Fruit fly (Drosophila melanogaster) whole organism, embryonic: Measurements from ENCODE around the gene CG18135.

ENCODE experiments used
- B-H2 ChIP-seq: fragments of 200-800 bp; sonication (Bioruptor generic); optimal IDR thresholded peaks from 2 replicates; lab custom pipeline; 2018; ENCODE audit warnings: missing biosample characterization, mild to moderate bottlenecking, missing genetic modification characterization
- BEAF-32 ChIP-seq: fragments of 200-800 bp; sonication (Bioruptor generic); optimal IDR thresholded peaks from 3 replicates; lab custom pipeline; 2017; ENCODE audit warnings: missing biosample characterization, missing genetic modification characterization, mild to moderate bottlenecking, moderate library complexity, missing genetic modification reagents
- CG10267 ChIP-seq: fragments of 200-800 bp; sonication (Bioruptor generic); optimal IDR thresholded peaks from 2 replicates; lab custom pipeline; 2018; ENCODE audit warnings: missing biosample characterization, mild to moderate bottlenecking, missing genetic modification characterization, moderate library complexity
- CG11093 ChIP-seq: fragments of 200-800 bp; sonication (Bioruptor generic); IDR thresholded peaks from 3 replicates; pipeline ENCODE4 v1.3.6; 2022; ENCODE audit warnings: missing biosample characterization, missing genetic modification characterization
- CG11456 ChIP-seq: fragments of 200-800 bp; sonication (Bioruptor generic); IDR thresholded peaks from 3 replicates; pipeline ENCODE4 v1.3.6; 2022; ENCODE audit warnings: missing biosample characterization, missing genetic modification characterization
- CG11723 ChIP-seq: fragments of 200-800 bp; sonication (Bioruptor generic); optimal IDR thresholded peaks from 2 replicates; lab custom pipeline; 2017; ENCODE audit warnings: missing biosample characterization, mild to moderate bottlenecking, missing genetic modification characterization
- CG13296 ChIP-seq: fragments of 200-800 bp; sonication (Bioruptor generic); optimal IDR thresholded peaks from 3 replicates; lab custom pipeline; 2018; ENCODE audit warnings: missing biosample characterization, mild to moderate bottlenecking, missing genetic modification characterization
- CG13775 ChIP-seq: fragments of 200-800 bp; sonication (Bioruptor generic); optimal IDR thresholded peaks from 3 replicates; lab custom pipeline; 2017; ENCODE audit warnings: missing biosample characterization, mild to moderate bottlenecking, missing genetic modification characterization
- CG15011 ChIP-seq: fragments of 200-800 bp; sonication (Bioruptor generic); optimal IDR thresholded peaks from 3 replicates; lab custom pipeline; 2018; ENCODE audit warnings: missing biosample characterization, mild to moderate bottlenecking, missing genetic modification characterization
- CG1603 ChIP-seq: fragments of 200-800 bp; sonication (Bioruptor generic); optimal IDR thresholded peaks from 2 replicates; lab custom pipeline; 2019; ENCODE audit warnings: missing biosample characterization, mild to moderate bottlenecking, missing genetic modification characterization, moderate library complexity
- CG2116 ChIP-seq: fragments of 200-800 bp; sonication (Bioruptor generic); optimal IDR thresholded peaks from 3 replicates; lab custom pipeline; 2018; ENCODE audit warnings: missing biosample characterization, mild to moderate bottlenecking, missing genetic modification characterization
- CG32767 ChIP-seq: fragments of 200-800 bp; sonication (Bioruptor generic); IDR thresholded peaks from 2 replicates; pipeline ENCODE4 v1.3.6; 2022; ENCODE audit warnings: missing biosample characterization, missing genetic modification characterization
- CG34422 ChIP-seq: fragments of 200-800 bp; sonication (Bioruptor generic); IDR thresholded peaks from 3 replicates; pipeline ENCODE4 v1.3.6; 2022; ENCODE audit warnings: missing biosample characterization, missing genetic modification characterization
- CG4360 ChIP-seq: fragments of 200-800 bp; sonication (Bioruptor generic); IDR thresholded peaks from 2 replicates; pipeline ENCODE4 v1.3.6; 2022; ENCODE audit warnings: missing biosample characterization, missing genetic modification characterization
- CG4617 ChIP-seq: fragments of 200-800 bp; sonication (Bioruptor generic); optimal IDR thresholded peaks from 3 replicates; lab custom pipeline; 2016; ENCODE audit warnings: missing biosample characterization, missing genetic modification characterization, borderline replicate concordance
- CG8924 ChIP-seq: fragments of 200-800 bp; optimal IDR thresholded peaks from 3 replicates; lab custom pipeline; 2019; ENCODE audit warnings: missing biosample characterization, mild to moderate bottlenecking, missing genetic modification characterization, moderate library complexity
- CG9932 ChIP-seq: fragments of 200-800 bp; sonication (Bioruptor generic); IDR thresholded peaks from 2 replicates; pipeline ENCODE4 v1.3.6; 2022; ENCODE audit warnings: missing biosample characterization, missing genetic modification characterization
- Dip3 ChIP-seq: fragments of 200-800 bp; sonication (Bioruptor generic); optimal IDR thresholded peaks from 3 replicates; lab custom pipeline; 2016; ENCODE audit warnings: missing biosample characterization, missing genetic modification characterization
- ERR ChIP-seq: fragments of 200-800 bp; sonication (Bioruptor generic); optimal IDR thresholded peaks from 2 replicates; lab custom pipeline; 2016; ENCODE audit warnings: missing biosample characterization, missing genetic modification characterization
- Eip74EF ChIP-seq, 2 experiments: fragments of 200-800 bp in 1 of 2; fragments of >200 bp in 1 of 2; sonication (Bioruptor generic) in 1 of 2; optimal IDR thresholded peaks; 2 replicates each; lab custom pipeline; 2017 to 2019; ENCODE audit warnings: missing biosample characterization in 2 of 2, missing genetic modification characterization in 2 of 2, mild to moderate bottlenecking in 1 of 2, moderate library complexity in 1 of 2
- Fer1 ChIP-seq: fragments of 200-800 bp; sonication (Bioruptor generic); optimal IDR thresholded peaks from 2 replicates; lab custom pipeline; 2017; ENCODE audit warnings: missing biosample characterization, mild to moderate bottlenecking, missing genetic modification characterization
- HHEX ChIP-seq: fragments of 200-800 bp; sonication (Bioruptor generic); optimal IDR thresholded peaks from 3 replicates; lab custom pipeline; 2017; ENCODE audit warnings: missing biosample characterization, mild to moderate bottlenecking, missing genetic modification characterization, missing genetic modification reagents
- HLH3B ChIP-seq: fragments of 200-800 bp; sonication (Bioruptor generic); IDR thresholded peaks from 2 replicates; pipeline ENCODE4 v1.3.6; 2022; ENCODE audit warnings: missing biosample characterization, missing genetic modification characterization
- HmgZ ChIP-seq: fragments of 200-800 bp; sonication (Bioruptor generic); optimal IDR thresholded peaks from 2 replicates; lab custom pipeline; 2018; ENCODE audit warnings: missing biosample characterization, mild to moderate bottlenecking, missing genetic modification characterization
- Hmr ChIP-seq: fragments of 200-800 bp; sonication (Bioruptor generic); optimal IDR thresholded peaks from 3 replicates; lab custom pipeline; 2017; ENCODE audit warnings: mild to moderate bottlenecking, missing biosample characterization, missing genetic modification reagents, missing genetic modification characterization
- NC2β ChIP-seq: fragments of 200-800 bp; sonication (Bioruptor generic); optimal IDR thresholded peaks from 2 replicates; lab custom pipeline; 2016; ENCODE audit warnings: missing biosample characterization, missing genetic modification characterization
- Nf-YC ChIP-seq: fragments of 200-800 bp; optimal IDR thresholded peaks from 3 replicates; lab custom pipeline; 2019; ENCODE audit warnings: missing biosample characterization, mild to moderate bottlenecking, missing genetic modification characterization, moderate library complexity
- Stat92E ChIP-seq, 3 experiments: fragments of >200 bp in 2 of 3; fragments of 200-800 bp in 1 of 3; sonication (Bioruptor generic) in 1 of 3; optimal IDR thresholded peaks; 2 replicates each; lab custom pipeline; 2017 to 2019; ENCODE audit warnings: missing biosample characterization in 3 of 3, missing genetic modification characterization in 3 of 3, mild to moderate bottlenecking in 1 of 3, moderate library complexity in 1 of 3
- ap ChIP-seq: fragments of 200-800 bp; sonication (Bioruptor generic); IDR thresholded peaks from 2 replicates; pipeline ENCODE4 v1.3.6; 2022; ENCODE audit warnings: missing biosample characterization, missing genetic modification characterization
- bsh ChIP-seq, 2 experiments: fragments of 200-800 bp; sonication (Bioruptor generic); optimal IDR thresholded peaks; 2 replicates each; lab custom pipeline; 2017 to 2018; ENCODE audit warnings: mild to moderate bottlenecking in 2 of 2, missing biosample characterization in 2 of 2, missing genetic modification characterization in 2 of 2, moderate library complexity in 1 of 2
- da ChIP-seq: fragments of 200-800 bp; sonication (Bioruptor generic); optimal IDR thresholded peaks from 2 replicates; lab custom pipeline; 2016; ENCODE audit warnings: missing biosample characterization, missing genetic modification characterization
- dimm ChIP-seq: fragments of 200-800 bp; sonication (Bioruptor generic); IDR thresholded peaks from 2 replicates; pipeline ENCODE4 v1.3.6; 2022; ENCODE audit warnings: missing biosample characterization, missing genetic modification characterization
- dpn ChIP-seq, 2 experiments: fragments of 200-800 bp; sonication (Bioruptor generic); optimal IDR thresholded peaks; 3 replicates each; lab custom pipeline; 2016; ENCODE audit warnings: missing biosample characterization in 2 of 2, missing genetic modification characterization in 2 of 2
- ems ChIP-seq: fragments of 200-800 bp; sonication (Bioruptor generic); optimal IDR thresholded peaks from 3 replicates; lab custom pipeline; 2016; ENCODE audit warnings: missing biosample characterization, missing genetic modification characterization
- esg ChIP-seq: fragments of 200-800 bp; sonication (Bioruptor generic); conservative IDR thresholded peaks from 2 replicates; pipeline ENCODE4 v1.3.6; 2022; ENCODE audit warnings: missing biosample characterization, missing genetic modification characterization
- eyg ChIP-seq: fragments of 200-800 bp; sonication (Bioruptor generic); optimal IDR thresholded peaks from 3 replicates; lab custom pipeline; 2016; ENCODE audit warnings: missing biosample characterization, missing genetic modification characterization
- fd3F ChIP-seq: fragments of 200-800 bp; sonication (Bioruptor generic); optimal IDR thresholded peaks from 2 replicates; lab custom pipeline; 2018; ENCODE audit warnings: missing biosample characterization, mild to moderate bottlenecking, missing genetic modification characterization, moderate library complexity
- insv ChIP-seq, 2 experiments: fragments of 200-800 bp; sonication (Bioruptor generic); optimal IDR thresholded peaks; 3 replicates each; lab custom pipeline; 2016 to 2018; ENCODE audit warnings: missing biosample characterization in 2 of 2, missing genetic modification characterization in 2 of 2
- kay ChIP-seq: fragments of 200-800 bp; sonication (Bioruptor generic); optimal IDR thresholded peaks from 2 replicates; lab custom pipeline; 2016; ENCODE audit warnings: missing biosample characterization, missing genetic modification characterization
- lilli ChIP-seq: fragments of 200-800 bp; sonication (Bioruptor generic); optimal IDR thresholded peaks from 3 replicates; lab custom pipeline; 2016; ENCODE audit warnings: missing biosample characterization, missing genetic modification characterization
- mam ChIP-seq: fragments of 200-800 bp; sonication (Bioruptor generic); optimal IDR thresholded peaks from 3 replicates; lab custom pipeline; 2016; ENCODE audit warnings: missing biosample characterization, missing genetic modification characterization
- p53 ChIP-seq: fragments of 200-800 bp; sonication (Bioruptor generic); optimal IDR thresholded peaks from 2 replicates; lab custom pipeline; 2016; ENCODE audit warnings: missing biosample characterization, missing genetic modification characterization
- pfk ChIP-seq: fragments of 200-800 bp; sonication (Bioruptor generic); optimal IDR thresholded peaks from 2 replicates; lab custom pipeline; 2018; ENCODE audit warnings: missing biosample characterization, mild to moderate bottlenecking, missing genetic modification characterization, moderate library complexity
- pho ChIP-seq: fragments of 200-800 bp; sonication (Bioruptor generic); optimal IDR thresholded peaks from 2 replicates; lab custom pipeline; 2016; ENCODE audit warnings: missing biosample characterization, missing genetic modification characterization
- pnt ChIP-seq: fragments of 200-800 bp; sonication (Bioruptor generic); optimal IDR thresholded peaks from 3 replicates; lab custom pipeline; 2016; ENCODE audit warnings: missing biosample characterization, missing genetic modification characterization
- ranshi ChIP-seq: fragments of 200-800 bp; sonication (Bioruptor generic); IDR thresholded peaks from 2 replicates; pipeline ENCODE4 v1.3.6; 2022; ENCODE audit warnings: missing biosample characterization, missing genetic modification characterization
- repo ChIP-seq: fragments of 200-800 bp; sonication (Bioruptor generic); optimal IDR thresholded peaks from 2 replicates; lab custom pipeline; 2016; ENCODE audit warnings: missing biosample characterization, missing genetic modification characterization
- sd ChIP-seq: fragments of 200-800 bp; sonication (Bioruptor generic); optimal IDR thresholded peaks from 3 replicates; lab custom pipeline; 2018; ENCODE audit warnings: missing biosample characterization, mild to moderate bottlenecking, missing genetic modification characterization, moderate library complexity
- tap ChIP-seq: fragments of 200-800 bp; optimal IDR thresholded peaks from 3 replicates; lab custom pipeline; 2019; ENCODE audit warnings: missing biosample characterization, mild to moderate bottlenecking, missing genetic modification characterization, moderate library complexity
- twi ChIP-seq: fragments of 200-800 bp; optimal IDR thresholded peaks from 2 replicates; lab custom pipeline; 2019; ENCODE audit warnings: missing biosample characterization, mild to moderate bottlenecking, missing genetic modification characterization, moderate library complexity
- zfh2 ChIP-seq: fragments of 200-800 bp; sonication (Bioruptor generic); optimal IDR thresholded peaks from 2 replicates; lab custom pipeline; 2016; ENCODE audit warnings: missing biosample characterization, missing genetic modification characterization

The CG18135 gene

dm6 chr3L:19000413-19000812 lies 2.3 kb upstream of the CG18135 start, which contains the start of gene CG3808 (continued):
- TF ChIP-seq CG9932 (GFP tag; lab: Robert Waterston, UW) (peak; percentile 29; the same call in 1 of the 2 replicates), CG11093 (no peak), CG8924 (tag; lab: Kevin White, UChicago) (no peak), bsh (GFP tag; optimal IDR thresholded peaks at IDR 0.05; lab: Kevin White, UChicago) (no peak), fd3F (GFP tag; lab: Kevin White, UChicago) (no peak), ranshi (no peak), CG10267 (tag; lab: Kevin White, UChicago) (peak; percentile 43), pnt (GFP tag; lab: Kevin White, UChicago) (peak; percentile 11), HHEX (GFP tag; lab: Kevin White, UChicago) (no peak), CG32767 (GFP tag; lab: Robert Waterston, UW) (no peak), CG11456 (no peak; the same call in 2 of the 3 replicates), Eip74EF (GFP tag; optimal IDR thresholded peaks at IDR 0.05; lab: Kevin White, UChicago) (no peak), CG11723 (no peak), pho (GFP tag; lab: Kevin White, UChicago) (peak; percentile 34), pfk (no peak), B-H2 (peak; percentile 54), Stat92E (GFP tag; optimal IDR thresholded peaks at IDR 0.05; lab: Kevin White, UChicago) (peak in 1 of 3 experiments; percentile 59), CG4360 (GFP tag; lab: Robert Waterston, UW) (no peak), CG34422 (GFP tag; lab: Robert Waterston, UW) (peak; percentile 97), p53 (GFP tag; lab: Kevin White, UChicago) (peak; percentile 67), mam (peak; percentile 45), BEAF-32 (GFP tag; lab: Kevin White, UChicago) (peak; percentile 48), HLH3B (no peak), da (GFP tag; lab: Kevin White, UChicago) (peak; percentile 14), CG2116 (GFP tag; lab: Kevin White, UChicago) (peak; percentile 28), Dip3 (GFP tag; lab: Kevin White, UChicago) (no peak), eyg (GFP tag; lab: Kevin White, UChicago) (peak; percentile 9), sd (tag; lab: Kevin White, UChicago) (peak; percentile 43), Fer1 (GFP tag; lab: Kevin White, UChicago) (peak; percentile 40), zfh2 (GFP tag; lab: Kevin White, UChicago) (peak; percentile 36), HmgZ (tag; lab: Kevin White, UChicago) (peak; percentile 73), CG15011 (GFP tag; lab: Kevin White, UChicago) (no peak), tap (no peak), ERR (GFP tag; lab: Kevin White, UChicago) (peak; percentile 20), CG13296 (GFP tag; lab: Kevin White, UChicago) (no peak), dimm (GFP tag; lab: Robert Waterston, UW) (no peak), ap (GFP tag; lab: Robert Waterston, UW) (no peak), repo (GFP tag; lab: Kevin White, UChicago) (no peak), kay (GFP tag; lab: Kevin White, UChicago) (no peak), CG1603 (tag; lab: Kevin White, UChicago) (peak; percentile 74), Nf-YC (tag; lab: Kevin White, UChicago) (peak; percentile 29), esg (GFP tag; lab: Robert Waterston, UW) (no peak), NC2β (GFP tag; lab: Kevin White, UChicago) (peak; percentile 44), lilli (GFP tag; lab: Kevin White, UChicago) (peak; percentile 11), CG4617 (peak; percentile 32), twi (tag; lab: Kevin White, UChicago) (peak; percentile 9), dpn (GFP tag; optimal IDR thresholded peaks at IDR 0.05; lab: Kevin White, UChicago) (peak; percentile 35 to 38), ems (GFP tag; lab: Kevin White, UChicago) (no peak), Hmr (GFP tag; lab: Kevin White, UChicago) (peak; percentile 74), CG13775 (no peak), insv (GFP tag; optimal IDR thresholded peaks at IDR 0.05; lab: Kevin White, UChicago) (peak in 1 of 2 experiments; percentile 47)
